Worm (Caenorhabditis elegans) whole organism, L1 larva: ENCODE data around the gene F26F4.5.

Experiments used
- C04F5.9 ChIP-seq: sonication (generic microtip); optimal IDR thresholded peaks from 2 replicates; lab custom pipeline; 2016; ENCODE audit warnings: missing genetic modification characterization, missing compliant biosample characterization
- C16A3.4 ChIP-seq: fragments of 150-350 bp; optimal IDR thresholded peaks from 2 replicates; lab custom pipeline; 2014; ENCODE audit warnings: missing biosample characterization, missing genetic modification characterization
- C34B4.2 ChIP-seq: sonication (generic microtip); optimal IDR thresholded peaks from 2 replicates; lab custom pipeline; 2017; ENCODE audit warnings: mild to moderate bottlenecking, missing genetic modification characterization, missing compliant biosample characterization
- F16B12.6 ChIP-seq: fragments of 150-350 bp; optimal IDR thresholded peaks from 2 replicates; lab custom pipeline; 2014; ENCODE audit warnings: missing biosample characterization, missing genetic modification characterization
- Y116A8C.19 ChIP-seq: sonication (generic microtip); optimal IDR thresholded peaks from 2 replicates; lab custom pipeline; 2016; ENCODE audit warnings: missing compliant biosample characterization, missing genetic modification characterization, borderline replicate concordance
- alr-1 ChIP-seq: fragments of 200-800 bp; sonication (Bioruptor generic); optimal IDR thresholded peaks from 2 replicates; lab custom pipeline; 2018; ENCODE audit warnings: borderline replicate concordance, mild to moderate bottlenecking, missing genetic modification characterization, missing compliant biosample characterization
- ama-1 ChIP-seq: fragments of 150-350 bp; optimal IDR thresholded peaks from 2 replicates; lab custom pipeline; 2014
- ceh-63 ChIP-seq: fragments of 200-800 bp; sonication (Bioruptor generic); optimal IDR thresholded peaks from 2 replicates; lab custom pipeline; 2018; ENCODE audit warnings: mild to moderate bottlenecking, missing genetic modification characterization, missing compliant biosample characterization
- ceh-82 ChIP-seq, 3 experiments: fragments of 150-350 bp in 1 of 3; sonication (generic microtip) in 2 of 3; optimal IDR thresholded peaks; 2 replicates each; lab custom pipeline; 2014 to 2017; ENCODE audit warnings: missing biosample characterization in 3 of 3, missing genetic modification characterization in 3 of 3
- ces-1 ChIP-seq: fragments of 150-350 bp; optimal IDR thresholded peaks from 2 replicates; lab custom pipeline; 2014; ENCODE audit warnings: missing biosample characterization, missing genetic modification reagents, missing genetic modification characterization
- dpl-1 ChIP-seq, 3 experiments: fragments of 150-350 bp in 2 of 3; sonication (generic microtip) in 1 of 3; optimal IDR thresholded peaks; 2 replicates each; lab custom pipeline; 2014 to 2017; ENCODE audit warnings: missing biosample characterization in 3 of 3, missing genetic modification characterization in 3 of 3, missing genetic modification reagents in 3 of 3
- egl-13 ChIP-seq: sonication (generic microtip); optimal IDR thresholded peaks from 2 replicates; lab custom pipeline; 2016; ENCODE audit warnings: missing genotype, missing genetic modification reagents, missing genetic modification characterization, missing compliant biosample characterization
- egl-27 ChIP-seq, 2 experiments: fragments of 150-350 bp in 1 of 2; sonication (generic microtip); optimal IDR thresholded peaks; 3 replicates each; lab custom pipeline; 2017 to 2018; ENCODE audit warnings: missing biosample characterization in 2 of 2, missing genetic modification characterization in 2 of 2, missing genetic modification reagents in 2 of 2
- elt-2 ChIP-seq: sonication (generic microtip); optimal IDR thresholded peaks from 2 replicates; lab custom pipeline; 2016; ENCODE audit warnings: missing genetic modification characterization, mild to moderate bottlenecking, inconsistent platforms, missing compliant biosample characterization, missing genetic modification reagents
- elt-3 ChIP-seq, 6 experiments: fragments of 150-350 bp in 1 of 6; sonication (generic microtip); optimal IDR thresholded peaks; 2 replicates each; lab custom pipeline; 2017 to 2018; ENCODE audit warnings: missing biosample characterization in 6 of 6, missing genetic modification characterization in 6 of 6, inconsistent platforms in 1 of 6
- ets-5 ChIP-seq: fragments of 200-800 bp; sonication (Bioruptor generic); IDR thresholded peaks from 2 replicates; pipeline ENCODE4 v1.3.6; 2022; ENCODE audit warnings: missing genetic modification characterization, missing compliant biosample characterization
- fkh-10 ChIP-seq: sonication (generic microtip); optimal IDR thresholded peaks from 2 replicates; lab custom pipeline; 2017; ENCODE audit warnings: missing biosample characterization, missing genetic modification reagents, missing genetic modification characterization
- fkh-8 ChIP-seq: sonication (generic microtip); optimal IDR thresholded peaks from 2 replicates; lab custom pipeline; 2016; ENCODE audit warnings: mild to moderate bottlenecking, missing genetic modification characterization, missing compliant biosample characterization
- hlh-17 ChIP-seq: fragments of 200-800 bp; sonication (Bioruptor generic); optimal IDR thresholded peaks from 2 replicates; lab custom pipeline; 2018; ENCODE audit warnings: missing genetic modification characterization, mild to moderate bottlenecking, missing compliant biosample characterization, moderate library complexity, borderline replicate concordance
- isw-1 ChIP-seq: fragments of 200-800 bp; sonication (Bioruptor generic); IDR thresholded peaks from 2 replicates; pipeline ENCODE4 v1.3.6; 2022; ENCODE audit warnings: missing genetic modification characterization, missing compliant biosample characterization
- lin-13 ChIP-seq: fragments of 150-350 bp; optimal IDR thresholded peaks from 2 replicates; lab custom pipeline; 2014; ENCODE audit warnings: missing biosample characterization, missing genetic modification reagents, missing genetic modification characterization
- lin-35 ChIP-seq, 2 experiments: fragments of 150-350 bp; optimal IDR thresholded peaks; 2 replicates each; lab custom pipeline; 2014; ENCODE audit warnings: missing biosample characterization in 2 of 2, missing genetic modification characterization in 2 of 2, missing genetic modification reagents in 2 of 2
- lir-3 ChIP-seq: sonication (generic microtip); optimal IDR thresholded peaks from 2 replicates; lab custom pipeline; 2016; ENCODE audit warnings: mild to moderate bottlenecking, missing genetic modification characterization, moderate library complexity, missing compliant biosample characterization; ENCODE audit not compliant: poor library complexity
- mab-9 ChIP-seq: fragments of 200-800 bp; sonication (Bioruptor generic); IDR thresholded peaks from 2 replicates; pipeline ENCODE4 v1.3.6; 2022; ENCODE audit warnings: missing genetic modification reagents, missing genetic modification characterization, missing compliant biosample characterization
- mef-2 ChIP-seq: fragments of 150-350 bp; optimal IDR thresholded peaks from 2 replicates; lab custom pipeline; 2014; ENCODE audit warnings: missing biosample characterization, missing genetic modification characterization
- nhr-11 ChIP-seq: fragments of 150-350 bp; optimal IDR thresholded peaks from 2 replicates; lab custom pipeline; 2014; ENCODE audit warnings: missing biosample characterization, missing genetic modification characterization
- nhr-12 ChIP-seq: sonication (generic microtip); optimal IDR thresholded peaks from 2 replicates; lab custom pipeline; 2017; ENCODE audit warnings: missing biosample characterization, missing genetic modification characterization
- nhr-20 ChIP-seq: sonication (generic microtip); optimal IDR thresholded peaks from 2 replicates; lab custom pipeline; 2016; ENCODE audit warnings: mild to moderate bottlenecking, missing genetic modification characterization, missing compliant biosample characterization
- nhr-237 ChIP-seq: fragments of 150-350 bp; optimal IDR thresholded peaks from 2 replicates; lab custom pipeline; 2014; ENCODE audit warnings: missing biosample characterization, missing genetic modification characterization
- nhr-76 ChIP-seq: sonication (generic microtip); optimal IDR thresholded peaks from 2 replicates; lab custom pipeline; 2017; ENCODE audit warnings: missing biosample characterization, missing genetic modification characterization
- nhr-84 ChIP-seq: sonication (generic microtip); optimal IDR thresholded peaks from 2 replicates; lab custom pipeline; 2017; ENCODE audit warnings: missing biosample characterization, missing genetic modification characterization
- nhr-85 ChIP-seq: sonication (generic microtip); peaks from one replicate; lab custom pipeline; 2016; ENCODE audit warnings: missing genetic modification characterization, inconsistent platforms, missing compliant biosample characterization
- nhr-90 ChIP-seq: sonication (generic microtip); optimal IDR thresholded peaks from 2 replicates; lab custom pipeline; 2016; ENCODE audit warnings: mild to moderate bottlenecking, missing genetic modification characterization, missing compliant biosample characterization; ENCODE audit not compliant: poor library complexity
- pag-3 ChIP-seq: sonication (generic microtip); optimal IDR thresholded peaks from 2 replicates; lab custom pipeline; 2017; ENCODE audit warnings: missing genetic modification characterization, mild to moderate bottlenecking, missing compliant biosample characterization, antibody characterized with exemption, borderline replicate concordance; ENCODE audit not compliant: insufficient read depth
- pax-3 ChIP-seq: fragments of 200-800 bp; sonication (Bioruptor generic); optimal IDR thresholded peaks from 2 replicates; lab custom pipeline; 2018; ENCODE audit warnings: mild to moderate bottlenecking, missing genetic modification characterization, moderate library complexity, missing compliant biosample characterization
- pqm-1 ChIP-seq: sonication (generic microtip); optimal IDR thresholded peaks from 3 replicates; lab custom pipeline; 2017; ENCODE audit warnings: missing biosample characterization, missing genetic modification characterization
- rnt-1 ChIP-seq: sonication (generic microtip); optimal IDR thresholded peaks from 2 replicates; lab custom pipeline; 2016; ENCODE audit warnings: mild to moderate bottlenecking, missing genetic modification characterization, moderate library complexity, missing compliant biosample characterization
- skn-1 ChIP-seq: fragments of 150-350 bp; optimal IDR thresholded peaks from 2 replicates; lab custom pipeline; 2014; ENCODE audit warnings: missing biosample characterization, missing genetic modification characterization
- snu-23 ChIP-seq: sonication (generic microtip); optimal IDR thresholded peaks from 2 replicates; lab custom pipeline; 2016; ENCODE audit warnings: missing genetic modification characterization, missing compliant biosample characterization
- swsn-7 ChIP-seq: sonication (generic microtip); optimal IDR thresholded peaks from 2 replicates; lab custom pipeline; 2016; ENCODE audit warnings: missing genetic modification characterization, missing compliant biosample characterization
- tbx-2 ChIP-seq: sonication (generic microtip); optimal IDR thresholded peaks from 2 replicates; lab custom pipeline; 2016; ENCODE audit warnings: missing genetic modification characterization, missing compliant biosample characterization
- tlp-1 ChIP-seq: fragments of 150-350 bp; optimal IDR thresholded peaks from 2 replicates; lab custom pipeline; 2014; ENCODE audit warnings: missing biosample characterization, missing genetic modification characterization
- unc-130 ChIP-seq: fragments of 150-350 bp; optimal IDR thresholded peaks from 2 replicates; lab custom pipeline; 2017; ENCODE audit warnings: missing biosample characterization, missing genetic modification characterization, inconsistent platforms
- unc-86 ChIP-seq: sonication (generic microtip); optimal IDR thresholded peaks from 2 replicates; lab custom pipeline; 2016; ENCODE audit warnings: missing genetic modification characterization, missing compliant biosample characterization
- unc-98 ChIP-seq: fragments of 200-800 bp; sonication (Bioruptor generic); IDR thresholded peaks from 2 replicates; pipeline ENCODE4 v1.3.6; 2022; ENCODE audit warnings: missing genetic modification characterization, missing compliant biosample characterization
- vab-15 ChIP-seq: sonication (generic microtip); optimal IDR thresholded peaks from 2 replicates; lab custom pipeline; 2017; ENCODE audit warnings: missing genotype, mild to moderate bottlenecking, missing genetic modification characterization, missing compliant biosample characterization
- xbp-1 ChIP-seq: sonication (generic microtip); optimal IDR thresholded peaks from 2 replicates; lab custom pipeline; 2016; ENCODE audit warnings: missing genetic modification characterization, missing compliant biosample characterization
- zip-4 ChIP-seq: fragments of 200-800 bp; sonication (Bioruptor generic); optimal IDR thresholded peaks from 2 replicates; lab custom pipeline; 2018; ENCODE audit warnings: mild to moderate bottlenecking, missing genetic modification characterization, moderate library complexity, missing compliant biosample characterization

F26F4.5 gene

ce11 chrIII:4854918-4855317 lies 36.1 kb downstream of the F26F4.5 start, which contains the start of gene C35D10.8:
Gene C35D10.8 (plus strand): TSS chrIII:4855218.
- TF ChIP-seq nhr-11 (tag; lab: Kevin White, UChicago) (no peak), ces-1 (no peak), unc-86 (tag; lab: Kevin White, UChicago) (no peak), elt-3 (tag; optimal IDR thresholded peaks at IDR 0.05; lab: Kevin White, UChicago) (no peak)

- TF ChIP-seq tbx-2 (tag; lab: Kevin White, UChicago) (no peak), alr-1 (tag; lab: Kevin White, UChicago) (no peak)
Measured at ce11 chrIII:4852025-4852424, 39.0 kb downstream of the F26F4.5 start, which contains the start of gene ced-4. Gene ced-4 (plus strand): TSS chrIII:4852325.

- TF ChIP-seq pqm-1 (tag; lab: Kevin White, UChicago) (no peak), nhr-85 (tag; lab: Kevin White, UChicago) (no peak), unc-130 (no peak), C04F5.9 (tag; lab: Kevin White, UChicago) (no peak), C16A3.4 (peak; percentile 23), elt-2 (tag; lab: Kevin White, UChicago) (no peak), nhr-12 (tag; lab: Kevin White, UChicago) (no peak), nhr-20 (no peak), egl-27 (tag; optimal IDR thresholded peaks at IDR 0.05; lab: Kevin White, UChicago) (no peak), fkh-8 (tag; lab: Kevin White, UChicago) (no peak), tbx-2 (tag; lab: Kevin White, UChicago) (no peak), nhr-84 (tag; lab: Kevin White, UChicago) (no peak), nhr-76 (tag; lab: Kevin White, UChicago) (no peak), lin-13 (GFP tag; lab: Kevin White, UChicago) (no peak), ceh-82 (tag; optimal IDR thresholded peaks at IDR 0.05; lab: Kevin White, UChicago) (peak in 1 of 3 experiments; percentile 6), pax-3 (tag; lab: Kevin White, UChicago) (no peak), fkh-10 (GFP tag; lab: Kevin White, UChicago) (no peak), C34B4.2 (tag; lab: Kevin White, UChicago) (no peak), nhr-90 (tag; lab: Kevin White, UChicago) (peak; percentile 7), egl-13 (no peak), xbp-1 (no peak), lin-35 (GFP tag; optimal IDR thresholded peaks at IDR 0.05; lab: Kevin White, UChicago) (peak; percentile 57 to 68), skn-1 (tag; lab: Kevin White, UChicago) (peak; percentile 14), unc-98 (no peak), mef-2 (tag; lab: Kevin White, UChicago) (no peak), swsn-7 (tag; lab: Kevin White, UChicago) (no peak), ceh-63 (GFP tag; lab: Kevin White, UChicago) (no peak), elt-3 (tag; optimal IDR thresholded peaks at IDR 0.05; lab: Kevin White, UChicago) (no peak), rnt-1 (tag; lab: Kevin White, UChicago) (peak; percentile 4), ets-5 (GFP tag; lab: Robert Waterston, UW) (no peak), zip-4 (GFP tag; lab: Kevin White, UChicago) (no peak), isw-1 (no peak), ces-1 (no peak), tlp-1 (no peak), hlh-17 (no peak), pag-3 (no peak), ama-1 (lab: Kevin White, UChicago) (no peak), mab-9 (GFP tag; lab: Robert Waterston, UW) (no peak), lir-3 (no peak), nhr-11 (tag; lab: Kevin White, UChicago) (no peak), F16B12.6 (tag; lab: Kevin White, UChicago) (peak; percentile 82), vab-15 (no peak), Y116A8C.19 (tag; lab: Kevin White, UChicago) (no peak), snu-23 (GFP tag; lab: Kevin White, UChicago) (peak; percentile 41), dpl-1 (GFP tag; optimal IDR thresholded peaks at IDR 0.05; lab: Kevin White, UChicago) (peak; percentile 56 to 76 (median 70)), nhr-237 (no peak)
Measured at ce11 chrIII:4850139-4850538, 40.9 kb downstream of the F26F4.5 start, which contains the start of gene F26A1.1. Gene F26A1.1 (plus strand): TSS chrIII:4850507.
